Worm (Caenorhabditis elegans) whole organism, young adult: ENCODE results near the gene vps-33.1.

Experiments
- B0336.3 ChIP-seq: fragments of 200-800 bp; sonication (Bioruptor generic); IDR thresholded peaks from 2 replicates; pipeline ENCODE4 v1.3.6; 2022; ENCODE audit warnings: missing genetic modification characterization, missing compliant biosample characterization
- F10E7.11 ChIP-seq: sonication (generic microtip); optimal IDR thresholded peaks from 2 replicates; lab custom pipeline; 2017; ENCODE audit warnings: mild to moderate bottlenecking, missing genetic modification characterization, moderate library complexity, missing compliant biosample characterization
- F23B12.7 ChIP-seq: sonication (generic microtip); optimal IDR thresholded peaks from 2 replicates; lab custom pipeline; 2017; ENCODE audit warnings: missing genetic modification characterization, mild to moderate bottlenecking, missing compliant biosample characterization, antibody characterized with exemption, moderate library complexity; ENCODE audit not compliant: insufficient read depth
- F55B11.4 ChIP-seq: sonication (generic microtip); optimal IDR thresholded peaks from 2 replicates; lab custom pipeline; 2016; ENCODE audit warnings: missing compliant biosample characterization, missing genetic modification characterization, borderline replicate concordance; ENCODE audit not compliant: insufficient read depth
- F57A8.1 ChIP-seq: fragments of 200-800 bp; sonication (Bioruptor generic); optimal IDR thresholded peaks from 2 replicates; lab custom pipeline; 2018; ENCODE audit warnings: mild to moderate bottlenecking, missing genetic modification characterization, moderate library complexity, missing compliant biosample characterization
- F57C9.4 ChIP-seq: sonication (generic microtip); optimal IDR thresholded peaks from 2 replicates; lab custom pipeline; 2017; ENCODE audit warnings: mild to moderate bottlenecking, missing genetic modification characterization, missing compliant biosample characterization
- T26A5.8 ChIP-seq: sonication (generic microtip); optimal IDR thresholded peaks from 2 replicates; lab custom pipeline; 2016; ENCODE audit warnings: missing genetic modification characterization, missing compliant biosample characterization
- Y53G8AR.9 ChIP-seq: fragments of 200-800 bp; sonication (Bioruptor generic); conservative IDR thresholded peaks from 2 replicates; pipeline ENCODE4 v1.3.6; 2022; ENCODE audit warnings: missing genetic modification reagents, missing genetic modification characterization, missing compliant biosample characterization
- Y67H2A.10 ChIP-seq: fragments of 200-800 bp; sonication (Bioruptor generic); conservative IDR thresholded peaks from 2 replicates; pipeline ENCODE4 v1.3.6; 2022; ENCODE audit warnings: missing genetic modification reagents, missing genetic modification characterization, missing compliant biosample characterization
- Y79H2A.3 ChIP-seq: fragments of 200-800 bp; sonication (Bioruptor generic); conservative IDR thresholded peaks from 2 replicates; pipeline ENCODE4 v1.3.6; 2022; ENCODE audit warnings: missing genetic modification reagents, missing genetic modification characterization, missing compliant biosample characterization
- Y95B8A.8 ChIP-seq: fragments of 200-800 bp; sonication (Bioruptor generic); IDR thresholded peaks from 2 replicates; pipeline ENCODE4 v1.3.6; 2022; ENCODE audit warnings: missing genetic modification reagents, missing genetic modification characterization, missing compliant biosample characterization
- aptf-2 ChIP-seq: fragments of 200-800 bp; sonication (Bioruptor generic); conservative IDR thresholded peaks from 2 replicates; pipeline ENCODE4 v1.3.6; 2022; ENCODE audit warnings: missing genetic modification reagents, missing genetic modification characterization, missing compliant biosample characterization
- attf-6 ChIP-seq: fragments of 200-800 bp; sonication (Bioruptor generic); IDR thresholded peaks from 2 replicates; pipeline ENCODE4 v1.3.6; 2022; ENCODE audit warnings: missing genetic modification reagents, missing genetic modification characterization, missing compliant biosample characterization
- bed-1 ChIP-seq: fragments of 200-800 bp; sonication (Bioruptor generic); IDR thresholded peaks from 2 replicates; pipeline ENCODE4 v1.3.6; 2022; ENCODE audit warnings: missing genetic modification reagents, missing genetic modification characterization, missing compliant biosample characterization
- cebp-2 ChIP-seq: fragments of 200-800 bp; sonication (Bioruptor generic); IDR thresholded peaks from 2 replicates; pipeline ENCODE4 v1.3.6; 2022; ENCODE audit warnings: missing genetic modification characterization, missing compliant biosample characterization
- ceh-27 ChIP-seq: fragments of 200-800 bp; sonication (Bioruptor generic); optimal IDR thresholded peaks from 2 replicates; lab custom pipeline; 2018; ENCODE audit warnings: mild to moderate bottlenecking, missing genetic modification characterization, moderate library complexity, missing compliant biosample characterization
- ceh-40 ChIP-seq: fragments of 200-800 bp; sonication (Bioruptor generic); IDR thresholded peaks from 2 replicates; pipeline ENCODE4 v1.3.6; 2022; ENCODE audit warnings: missing genetic modification characterization, missing compliant biosample characterization
- ceh-58 ChIP-seq: fragments of 200-800 bp; sonication (Bioruptor generic); IDR thresholded peaks from 2 replicates; pipeline ENCODE4 v1.3.6; 2022; ENCODE audit warnings: missing genetic modification characterization, missing compliant biosample characterization
- ekl-4 ChIP-seq: fragments of 200-800 bp; sonication (Bioruptor generic); IDR thresholded peaks from 2 replicates; pipeline ENCODE4 v1.3.6; 2022; ENCODE audit warnings: missing genetic modification reagents, missing genetic modification characterization, missing compliant biosample characterization
- gei-17 ChIP-seq: fragments of 200-800 bp; sonication (Bioruptor generic); optimal IDR thresholded peaks from 2 replicates; lab custom pipeline; 2018; ENCODE audit warnings: mild to moderate bottlenecking, missing genetic modification characterization, missing compliant biosample characterization
- him-1 ChIP-seq: sonication (generic microtip); optimal IDR thresholded peaks from 2 replicates; lab custom pipeline; 2016; ENCODE audit warnings: missing genotype, missing genetic modification reagents, missing genetic modification characterization, missing compliant biosample characterization
- hlh-12 ChIP-seq: sonication (generic microtip); optimal IDR thresholded peaks from 2 replicates; lab custom pipeline; 2016; ENCODE audit warnings: missing genetic modification characterization, missing compliant biosample characterization
- hmg-20 ChIP-seq: fragments of 200-800 bp; sonication (Bioruptor generic); IDR thresholded peaks from 2 replicates; pipeline ENCODE4 v1.3.6; 2022; ENCODE audit warnings: missing genetic modification reagents, missing genetic modification characterization, missing compliant biosample characterization
- hsf-1 ChIP-seq: fragments of 200-800 bp; sonication (Bioruptor generic); IDR thresholded peaks from 2 replicates; pipeline ENCODE4 v1.3.6; 2022; ENCODE audit warnings: missing genetic modification reagents, missing genetic modification characterization, missing compliant biosample characterization
- let-526 ChIP-seq: fragments of 200-800 bp; sonication (Bioruptor generic); IDR thresholded peaks from 2 replicates; pipeline ENCODE4 v1.3.6; 2022; ENCODE audit warnings: missing genetic modification reagents, missing genetic modification characterization, missing compliant biosample characterization
- lin-26 ChIP-seq: fragments of 200-800 bp; sonication (Bioruptor generic); IDR thresholded peaks from 2 replicates; pipeline ENCODE4 v1.3.6; 2022; ENCODE audit warnings: missing genetic modification reagents, missing genetic modification characterization, missing compliant biosample characterization
- lin-54 ChIP-seq: fragments of 200-800 bp; sonication (Bioruptor generic); optimal IDR thresholded peaks from 2 replicates; lab custom pipeline; 2018; ENCODE audit warnings: mild to moderate bottlenecking, missing genetic modification characterization, missing compliant biosample characterization
- mel-28 ChIP-seq: sonication (generic microtip); optimal IDR thresholded peaks from 2 replicates; lab custom pipeline; 2016; ENCODE audit warnings: borderline replicate concordance, mild to moderate bottlenecking, missing genetic modification characterization, missing compliant biosample characterization
- rcor-1 ChIP-seq: fragments of 200-800 bp; sonication (Bioruptor generic); IDR thresholded peaks from 2 replicates; pipeline ENCODE4 v1.3.6; 2022; ENCODE audit warnings: missing genetic modification reagents, missing genetic modification characterization, missing compliant biosample characterization
- rpc-1 ChIP-seq, 2 experiments: fragments of 150-350 bp in 1 of 2; sonication (generic microtip) in 1 of 2; optimal IDR thresholded peaks; 2 replicates each; lab custom pipeline; 2014 to 2018; ENCODE audit warnings: missing biosample characterization in 1 of 2, missing genetic modification characterization in 1 of 2, missing genetic modification reagents in 1 of 2, missing genotype in 1 of 2
- sdz-38 ChIP-seq: sonication (generic microtip); optimal IDR thresholded peaks from 2 replicates; lab custom pipeline; 2016; ENCODE audit warnings: missing genotype, missing genetic modification characterization, missing compliant biosample characterization
- snpc-1.3 ChIP-seq: sonication (generic microtip); optimal IDR thresholded peaks from 2 replicates; lab custom pipeline; 2017; ENCODE audit warnings: missing genetic modification characterization, mild to moderate bottlenecking, missing compliant biosample characterization, antibody characterized with exemption, moderate library complexity, missing genotype, missing genetic modification reagents; ENCODE audit not compliant: insufficient read depth
- snpc-3.4 ChIP-seq: sonication (generic microtip); optimal IDR thresholded peaks from 2 replicates; lab custom pipeline; 2017; ENCODE audit warnings: missing genetic modification characterization, mild to moderate bottlenecking, missing compliant biosample characterization, antibody characterized with exemption, moderate library complexity, missing genotype, missing genetic modification reagents
- snpc-4 ChIP-seq, 5 experiments: fragments of 150-350 bp in 1 of 5; sonication (generic microtip) in 4 of 5; optimal IDR thresholded peaks; 2 replicates each; lab custom pipeline; 2014 to 2018; ENCODE audit warnings: missing genetic modification characterization in 5 of 5, missing biosample characterization in 3 of 5, antibody characterized with exemption in 2 of 5, mild to moderate bottlenecking in 2 of 5, missing compliant biosample characterization in 2 of 5, missing genotype in 2 of 5, moderate library complexity in 2 of 5, missing genetic modification reagents in 1 of 5
- somi-1 ChIP-seq: fragments of 200-800 bp; sonication (Bioruptor generic); optimal IDR thresholded peaks from 2 replicates; lab custom pipeline; 2018; ENCODE audit warnings: mild to moderate bottlenecking, missing genetic modification characterization, missing compliant biosample characterization
- tbp1 ChIP-seq: fragments of 200-800 bp; sonication (Bioruptor generic); optimal IDR thresholded peaks from 2 replicates; lab custom pipeline; 2018; ENCODE audit warnings: mild to moderate bottlenecking, missing genetic modification characterization, missing compliant biosample characterization
- zfh-2 ChIP-seq: fragments of 200-800 bp; sonication (Bioruptor generic); conservative IDR thresholded peaks from 2 replicates; pipeline ENCODE4 v1.3.6; 2022; ENCODE audit warnings: missing genetic modification reagents, missing genetic modification characterization, missing compliant biosample characterization
- zim-3 ChIP-seq: sonication (generic microtip); optimal IDR thresholded peaks from 2 replicates; lab custom pipeline; 2017; ENCODE audit warnings: mild to moderate bottlenecking, missing genetic modification characterization, moderate library complexity, missing compliant biosample characterization
- ztf-25 ChIP-seq: fragments of 200-800 bp; sonication (Bioruptor generic); IDR thresholded peaks from 2 replicates; pipeline ENCODE4 v1.3.6; 2022; ENCODE audit warnings: missing genetic modification reagents, missing genetic modification characterization, missing compliant biosample characterization
- ztf-6 ChIP-seq: fragments of 200-800 bp; sonication (Bioruptor generic); IDR thresholded peaks from 2 replicates; pipeline ENCODE4 v1.3.6; 2022; ENCODE audit warnings: missing genetic modification reagents, missing genetic modification characterization, missing compliant biosample characterization

The vps-33.1 gene

DNA sequence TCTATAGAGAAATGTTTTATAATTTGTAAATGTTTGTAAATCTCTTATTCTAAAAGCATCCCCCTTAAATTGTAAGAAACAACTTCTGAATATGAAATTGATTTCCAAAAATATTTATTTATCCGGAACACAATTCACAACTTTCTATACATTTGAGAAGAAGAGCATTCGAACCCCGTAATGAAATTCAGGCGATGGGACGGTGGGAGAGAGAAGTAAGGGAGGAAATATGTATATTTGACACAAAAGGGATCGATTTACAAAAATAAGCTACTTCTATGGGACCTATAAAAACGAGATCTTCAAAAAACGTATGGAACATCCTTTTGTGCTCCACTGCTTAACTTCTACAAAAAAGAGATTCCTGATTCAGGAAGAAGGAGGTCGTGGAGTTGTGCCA, 24.5 kb downstream of the vps-33.1 start (continued):
- TF ChIP-seq snpc-4 (GFP tag; optimal IDR thresholded peaks at IDR 0.05; lab: Kevin White, UChicago) (no peak), snpc-4 (tag; optimal IDR thresholded peaks at IDR 0.05; lab: Kevin White, UChicago) (peak in 1 of 4 experiments; percentile 14), hmg-20 (GFP tag; lab: Robert Waterston, UW) (no peak), ztf-6 (GFP tag; lab: Robert Waterston, UW) (no peak), ceh-40 (no peak), F23B12.7 (tag; lab: Kevin White, UChicago) (no peak), zfh-2 (GFP tag; lab: Robert Waterston, UW) (no peak), Y95B8A.8 (GFP tag; lab: Robert Waterston, UW) (no peak), him-1 (tag; lab: Kevin White, UChicago) (peak; percentile 98), rcor-1 (no peak), F57A8.1 (GFP tag; lab: Kevin White, UChicago) (no peak), bed-1 (no peak), F55B11.4 (tag; lab: Kevin White, UChicago) (no peak), attf-6 (GFP tag; lab: Robert Waterston, UW) (no peak)
- TF ChIP-seq, all 124 proteins: peak for 4

DNA sequence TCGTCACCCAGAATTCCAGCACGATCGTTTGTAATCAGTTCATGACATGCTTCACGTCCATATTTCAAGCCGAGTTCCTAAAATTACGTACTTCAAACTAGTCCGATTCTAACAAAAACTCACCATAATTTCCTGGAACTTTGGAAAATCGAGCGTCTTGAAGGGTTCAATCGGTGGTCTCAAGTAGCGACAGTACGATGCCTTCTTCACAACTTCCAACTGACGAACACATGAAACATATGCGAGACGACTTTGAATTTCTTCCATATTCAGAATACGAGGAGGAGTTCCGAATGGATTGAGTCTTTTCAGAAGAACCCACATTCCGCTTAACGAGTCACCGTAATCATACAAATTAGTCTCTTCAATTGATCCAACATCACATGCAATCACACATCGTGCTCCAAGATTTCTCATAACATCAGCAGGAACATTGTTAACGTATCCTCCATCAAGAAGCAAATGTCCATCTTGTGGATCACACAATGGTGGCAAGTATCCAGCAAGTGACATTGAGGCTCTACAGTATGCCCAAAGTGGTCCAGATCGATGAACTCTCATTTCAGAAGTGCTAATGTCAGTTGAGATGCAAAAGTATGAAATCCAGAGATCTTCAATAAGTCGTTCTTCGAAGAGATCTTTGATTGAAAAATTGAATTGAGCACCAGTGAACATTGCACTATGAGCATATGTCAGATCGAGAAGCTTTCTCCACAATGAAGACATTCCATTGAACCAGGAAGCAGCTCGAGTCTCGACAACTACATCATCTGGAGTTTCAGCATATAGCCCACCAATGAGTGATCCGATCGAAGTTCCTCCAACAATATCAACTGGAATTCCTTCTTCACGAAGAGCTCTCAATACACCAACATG, 25.5 kb downstream of the vps-33.1 start:
- TF ChIP-seq B0336.3 (GFP tag; lab: Robert Waterston, UW) (no peak), let-526 (GFP tag; lab: Robert Waterston, UW) (no peak), Y79H2A.3 (no peak), cebp-2 (GFP tag; lab: Robert Waterston, UW) (no peak), snpc-1.3 (tag; lab: Kevin White, UChicago) (no peak), sdz-38 (tag; lab: Kevin White, UChicago) (no peak), lin-26 (no peak), rpc-1 (optimal IDR thresholded peaks at IDR 0.05; lab: Kevin White, UChicago) (no peak), rpc-1 (tag; optimal IDR thresholded peaks at IDR 0.05; lab: Kevin White, UChicago) (no peak), F57C9.4 (tag; lab: Kevin White, UChicago) (no peak), gei-17 (GFP tag; lab: Kevin White, UChicago) (no peak), F10E7.11 (tag; lab: Kevin White, UChicago) (no peak), mel-28 (no peak), ekl-4 (no peak)

DNA sequence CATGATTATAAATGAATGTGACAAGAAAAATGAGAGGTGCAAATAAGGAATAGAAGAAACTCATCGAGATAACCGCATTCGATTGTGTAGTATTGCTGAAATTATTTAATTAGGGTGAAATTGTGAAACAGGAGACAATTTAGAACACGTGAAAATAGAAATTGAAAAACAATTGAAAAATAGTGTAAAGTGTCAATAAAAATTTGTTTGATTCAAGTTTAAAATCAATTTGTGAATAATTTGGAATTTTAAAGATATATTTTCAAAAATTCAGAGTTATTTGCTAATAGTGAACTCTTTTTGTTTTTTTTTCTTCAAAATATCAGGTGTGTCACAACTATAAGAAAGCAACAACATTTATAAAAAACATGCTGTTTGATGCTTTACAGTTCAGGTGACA, 30.6 kb downstream of the vps-33.1 start, which contains the start of gene ZK370.4:
ZK370.4 (minus strand) TSS at position 101 of the 400 bp plus-strand sequence.
- no peak for TF ChIP-seq hlh-12 (tag; lab: Kevin White, UChicago)
- TF ChIP-seq T26A5.8 (tag; lab: Kevin White, UChicago) = no peak
- no peak for TF ChIP-seq somi-1 (GFP tag; lab: Kevin White, UChicago)
- TF ChIP-seq zim-3 (tag; lab: Kevin White, UChicago) = no peak
- no peak for TF ChIP-seq aptf-2 (GFP tag; lab: Robert Waterston, UW)
- TF ChIP-seq lin-26 = no peak
- TF ChIP-seq ceh-58 = no peak
- TF ChIP-seq snpc-3.4 (tag; lab: Kevin White, UChicago) = no peak
- no peak for TF ChIP-seq lin-54
- no peak for TF ChIP-seq Y53G8AR.9
- no peak for TF ChIP-seq ceh-27 (GFP tag; lab: Kevin White, UChicago)
- TF ChIP-seq hsf-1 (GFP tag; lab: Robert Waterston, UW) = no peak
- no peak for TF ChIP-seq tbp1 (GFP tag; lab: Kevin White, UChicago)
- no peak for TF ChIP-seq Y79H2A.3
- no peak for TF ChIP-seq gei-17 (GFP tag; lab: Kevin White, UChicago)
- TF ChIP-seq Y67H2A.10 (GFP tag; lab: Robert Waterston, UW) = no peak
- no peak for TF ChIP-seq ztf-25
